Fruit fly (Drosophila melanogaster) whole organism, pupa: Measurements from ENCODE around the gene Atx2.

Experiments
- CG10348 ChIP-seq: fragments of 200-800 bp; sonication (Bioruptor generic); IDR thresholded peaks from 2 replicates; pipeline ENCODE4 v1.3.6; 2022; ENCODE audit warnings: missing biosample characterization, missing genetic modification characterization
- CG12605 ChIP-seq: fragments of 200-800 bp; sonication (Bioruptor generic); IDR thresholded peaks from 2 replicates; pipeline ENCODE4 v1.3.6; 2022; ENCODE audit warnings: missing biosample characterization, missing genetic modification characterization
- CG13204 ChIP-seq: fragments of 200-800 bp; sonication (Bioruptor generic); optimal IDR thresholded peaks from 2 replicates; lab custom pipeline; 2018; ENCODE audit warnings: missing biosample characterization, mild to moderate bottlenecking, missing genetic modification characterization, moderate library complexity
- CG14655 ChIP-seq: fragments of 200-800 bp; sonication (Bioruptor generic); optimal IDR thresholded peaks from 3 replicates; lab custom pipeline; 2017; ENCODE audit warnings: mild to moderate bottlenecking, missing biosample characterization, missing genetic modification reagents, missing genetic modification characterization
- CG15710 ChIP-seq: fragments of 200-800 bp; sonication (Bioruptor generic); optimal IDR thresholded peaks from 2 replicates; lab custom pipeline; 2018; ENCODE audit warnings: missing biosample characterization, mild to moderate bottlenecking, missing genetic modification characterization, moderate library complexity
- CG17806 ChIP-seq: fragments of 200-800 bp; sonication (Bioruptor generic); optimal IDR thresholded peaks from 2 replicates; lab custom pipeline; 2018; ENCODE audit warnings: missing biosample characterization, mild to moderate bottlenecking, missing genetic modification characterization, moderate library complexity
- CG32121 ChIP-seq: fragments of 200-800 bp; sonication (Bioruptor generic); IDR thresholded peaks from 2 replicates; pipeline ENCODE4 v1.3.6; 2022; ENCODE audit warnings: missing biosample characterization, missing genetic modification characterization
- CG34367 ChIP-seq: fragments of 200-800 bp; sonication (Bioruptor generic); optimal IDR thresholded peaks from 2 replicates; lab custom pipeline; 2018; ENCODE audit warnings: missing biosample characterization, mild to moderate bottlenecking, missing genetic modification characterization
- CG4496 ChIP-seq: fragments of 200-800 bp; sonication (Bioruptor generic); IDR thresholded peaks from 3 replicates; pipeline ENCODE4 v1.3.6; 2022; ENCODE audit warnings: missing biosample characterization, missing genetic modification characterization
- CG8159 ChIP-seq: fragments of 200-800 bp; sonication (Bioruptor generic); optimal IDR thresholded peaks from 3 replicates; lab custom pipeline; 2018; ENCODE audit warnings: missing biosample characterization, mild to moderate bottlenecking, missing genetic modification characterization, moderate library complexity
- CG8301 ChIP-seq: fragments of 200-800 bp; sonication (Bioruptor generic); optimal IDR thresholded peaks from 2 replicates; lab custom pipeline; 2018; ENCODE audit warnings: missing biosample characterization, mild to moderate bottlenecking, missing genetic modification characterization
- CG9948 ChIP-seq: fragments of 200-800 bp; sonication (Bioruptor generic); optimal IDR thresholded peaks from 2 replicates; lab custom pipeline; 2018; ENCODE audit warnings: missing biosample characterization, mild to moderate bottlenecking, missing genetic modification characterization, moderate library complexity
- D1 ChIP-seq: fragments of 200-800 bp; sonication (Bioruptor generic); optimal IDR thresholded peaks from 2 replicates; lab custom pipeline; 2018; ENCODE audit warnings: missing biosample characterization, mild to moderate bottlenecking, missing genetic modification characterization, moderate library complexity
- EcR ChIP-seq: fragments of 200-800 bp; sonication (Bioruptor generic); optimal IDR thresholded peaks from 3 replicates; lab custom pipeline; 2019; ENCODE audit warnings: missing biosample characterization, missing genetic modification characterization, mild to moderate bottlenecking, moderate library complexity, missing genetic modification reagents
- Ets98B ChIP-seq: fragments of 200-800 bp; sonication (Bioruptor generic); IDR thresholded peaks from 2 replicates; pipeline ENCODE4 v1.3.6; 2022; ENCODE audit warnings: missing biosample characterization, missing genetic modification characterization
- Pif1A ChIP-seq: fragments of 200-800 bp; sonication (Bioruptor generic); optimal IDR thresholded peaks from 3 replicates; lab custom pipeline; 2016; ENCODE audit warnings: missing biosample characterization, missing genetic modification characterization
- Pif1B ChIP-seq: fragments of 200-800 bp; sonication (Bioruptor generic); optimal IDR thresholded peaks from 3 replicates; lab custom pipeline; 2016; ENCODE audit warnings: missing biosample characterization, missing genetic modification characterization
- Snoo ChIP-seq: fragments of 200-800 bp; sonication (Bioruptor generic); optimal IDR thresholded peaks from 3 replicates; lab custom pipeline; 2017; ENCODE audit warnings: missing biosample characterization, mild to moderate bottlenecking, missing genetic modification characterization, inconsistent platforms
- fd96Ca ChIP-seq: fragments of 200-800 bp; sonication (Bioruptor generic); IDR thresholded peaks from 3 replicates; pipeline ENCODE4 v1.3.6; 2022; ENCODE audit warnings: missing biosample characterization, missing genetic modification characterization
- gl ChIP-seq: fragments of 200-800 bp; sonication (Bioruptor generic); optimal IDR thresholded peaks from 2 replicates; lab custom pipeline; 2018; ENCODE audit warnings: missing biosample characterization, mild to moderate bottlenecking, missing genetic modification characterization
- rn ChIP-seq: fragments of 200-800 bp; sonication (Bioruptor generic); IDR thresholded peaks from 2 replicates; pipeline ENCODE4 v1.3.6; 2022; ENCODE audit warnings: missing biosample characterization, missing genetic modification characterization

Atx2 gene

DNA sequence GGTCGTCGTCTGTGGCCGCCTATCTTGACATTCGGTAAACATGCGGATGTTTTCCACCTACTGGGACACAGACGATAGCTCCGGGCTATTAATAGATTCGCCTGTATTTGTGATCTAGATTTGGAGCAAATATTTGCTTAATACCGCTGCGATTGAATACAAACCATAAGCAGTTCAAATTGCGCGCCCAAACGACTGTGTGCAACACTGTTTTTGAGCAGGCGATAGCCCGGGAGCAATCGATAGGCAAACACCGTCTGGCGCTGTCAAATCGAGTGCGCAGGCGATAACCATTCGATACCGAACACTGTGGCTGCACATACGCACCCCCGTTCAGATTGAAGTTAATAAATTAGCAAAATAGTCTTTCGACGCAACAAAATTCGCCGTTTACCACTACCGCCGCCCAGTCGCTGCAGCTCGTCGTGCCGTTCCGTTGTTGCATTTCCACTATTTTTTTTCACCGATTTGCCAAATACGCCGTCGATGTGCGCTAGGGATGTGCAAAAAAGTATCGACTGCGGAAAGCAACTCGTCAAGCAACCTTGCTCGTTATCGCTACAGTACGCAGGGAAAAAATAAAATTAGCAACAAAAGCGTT, at the start of gene Atx2:
Gene Atx2 (plus strand): TSS at position 293 of the 601 bp plus-strand sequence.
- peak; percentile 23; the same call in 1 of the 3 replicates for TF ChIP-seq fd96Ca
- TF ChIP-seq CG8301 (tag; lab: Kevin White, UChicago) = no peak

DNA sequence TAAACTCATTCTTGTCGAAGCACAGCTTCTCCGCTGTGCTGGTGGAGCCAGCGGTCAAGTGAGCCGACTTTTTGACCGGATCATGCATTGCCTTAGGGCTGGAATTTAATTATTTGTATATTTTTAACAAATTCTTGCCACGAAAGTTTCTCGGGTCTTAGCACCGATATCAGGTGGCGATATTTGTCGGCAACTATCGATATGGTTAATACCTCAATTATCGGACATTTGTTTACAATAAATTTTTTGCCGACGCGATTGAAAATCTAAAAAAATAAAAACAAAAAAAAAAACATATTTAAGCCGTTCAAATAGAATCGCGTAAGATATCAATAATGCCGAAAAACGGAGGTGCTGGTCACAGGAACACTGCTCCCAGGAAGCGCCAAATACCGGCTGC, 46.7 kb upstream of the Atx2 start, which contains the start of the genes Cog2 and Trax:
Gene Cog2 (minus strand): TSS at position 168 of the 400 bp plus-strand sequence.
Gene Trax (plus strand): TSS at position 203 of the 400 bp plus-strand sequence.
- peak; percentile 19; the same call in 1 of the 2 replicates for TF ChIP-seq CG32121 (GFP tag; lab: Robert Waterston, UW)
- TF ChIP-seq fd96Ca = no peak
- TF ChIP-seq, all 21 proteins: peak for 1

DNA sequence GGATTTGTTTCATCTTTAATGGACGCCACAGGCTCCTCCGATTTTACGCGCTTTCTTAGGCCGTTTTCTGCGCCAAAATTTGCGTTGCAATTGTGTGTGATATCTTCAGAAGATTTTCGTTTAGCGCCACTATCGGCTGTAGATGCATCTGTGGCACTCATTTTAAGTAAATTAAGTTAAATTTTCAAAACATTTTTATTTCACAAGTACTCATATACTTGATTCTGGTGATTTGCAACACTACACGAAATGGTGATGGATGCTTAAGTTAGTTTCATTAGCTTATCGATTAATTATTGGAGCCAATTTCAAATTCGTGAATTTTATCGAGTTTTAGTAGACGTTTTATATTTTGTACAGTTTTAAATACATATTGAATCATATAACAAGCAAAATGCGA, 44.6 kb upstream of the Atx2 start, which contains the start of gene CG6171:
Gene CG6171 (minus strand): TSS at position 250 of the 400 bp plus-strand sequence.
- TF ChIP-seq CG9948 = no peak
- no peak for TF ChIP-seq Pif1B (GFP tag; lab: Kevin White, UChicago)
- TF ChIP-seq CG13204 = no peak
- TF ChIP-seq CG17806 (tag; lab: Kevin White, UChicago) = no peak
- no peak for TF ChIP-seq fd96Ca

- TF ChIP-seq Pif1A (GFP tag; lab: Kevin White, UChicago) (no peak), CG8301 (tag; lab: Kevin White, UChicago) (no peak), D1 (tag; lab: Kevin White, UChicago) (no peak), fd96Ca (no peak), CG8159 (tag; lab: Kevin White, UChicago) (no peak), CG14655 (GFP tag; lab: Kevin White, UChicago) (no peak), Pif1B (GFP tag; lab: Kevin White, UChicago) (no peak), CG12605 (peak; percentile 46; the same call in 1 of the 2 replicates), rn (GFP tag; lab: Robert Waterston, UW) (no peak), CG10348 (GFP tag; lab: Robert Waterston, UW) (no peak), CG15710 (tag; lab: Kevin White, UChicago) (peak; percentile 32), gl (no peak), Ets98B (GFP tag; lab: Robert Waterston, UW) (peak; percentile 41), CG9948 (peak; percentile 43), CG13204 (no peak), CG32121 (GFP tag; lab: Robert Waterston, UW) (peak; percentile 62; the same call in 1 of the 2 replicates), Snoo (tag; lab: Kevin White, UChicago) (peak; percentile 19), CG34367 (tag; lab: Kevin White, UChicago) (no peak), CG17806 (tag; lab: Kevin White, UChicago) (peak; percentile 55), EcR (no peak), CG4496 (GFP tag; lab: Robert Waterston, UW) (peak; percentile 76; the same call in 2 of the 3 replicates)
Measured at dm6 chr3R:15366839-15367238, 41.4 kb upstream of the Atx2 start.

- no peak for TF ChIP-seq fd96Ca
- TF ChIP-seq CG15710 (tag; lab: Kevin White, UChicago) = no peak
- no peak for TF ChIP-seq CG12605
- TF ChIP-seq gl = no peak
- no peak for TF ChIP-seq CG10348 (GFP tag; lab: Robert Waterston, UW)
- TF ChIP-seq Snoo (tag; lab: Kevin White, UChicago) = no peak
- no peak for TF ChIP-seq EcR
- TF ChIP-seq Ets98B (GFP tag; lab: Robert Waterston, UW) = no peak
- TF ChIP-seq Pif1B (GFP tag; lab: Kevin White, UChicago) = no peak
- TF ChIP-seq D1 (tag; lab: Kevin White, UChicago) = no peak
- no peak for TF ChIP-seq CG9948
- TF ChIP-seq CG13204 = no peak
Measured at dm6 chr3R:15367477-15367876, 40.7 kb upstream of the Atx2 start, which contains the start of gene CG34404. CG34404 (minus strand) TSS chr3R:15367665.

- TF ChIP-seq CG14655 (GFP tag; lab: Kevin White, UChicago) (no peak), fd96Ca (no peak), Ets98B (GFP tag; lab: Robert Waterston, UW) (no peak), CG15710 (tag; lab: Kevin White, UChicago) (no peak), EcR (no peak), CG8301 (tag; lab: Kevin White, UChicago) (no peak), CG12605 (no peak), Snoo (tag; lab: Kevin White, UChicago) (no peak), CG32121 (GFP tag; lab: Robert Waterston, UW) (no peak), CG10348 (GFP tag; lab: Robert Waterston, UW) (no peak), CG4496 (GFP tag; lab: Robert Waterston, UW) (no peak), CG17806 (tag; lab: Kevin White, UChicago) (no peak), CG9948 (no peak)
Measured at dm6 chr3R:15369742-15370141, 38.5 kb upstream of the Atx2 start, which contains the start of gene CG14868. CG14868 (minus strand) TSS chr3R:15369945.

DNA sequence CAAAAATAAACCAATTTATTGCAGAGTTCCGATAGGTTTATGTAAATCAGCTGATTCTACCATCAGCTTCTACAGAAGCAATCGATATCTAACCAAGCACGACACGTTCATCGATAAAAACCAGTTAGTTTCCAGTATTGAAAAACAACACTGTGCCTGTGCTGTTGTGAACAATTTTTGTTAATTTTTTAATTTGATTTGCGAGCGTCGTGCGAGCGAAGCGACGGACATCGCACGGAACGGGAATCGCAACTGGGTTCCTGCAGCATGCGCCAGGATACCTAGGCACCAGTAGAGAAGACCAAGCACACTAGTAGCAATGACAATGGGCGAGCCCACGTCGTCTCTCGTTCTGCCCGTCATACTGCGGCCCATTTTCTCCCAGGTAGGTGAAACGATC, 36.4 kb upstream of the Atx2 start, which contains the start of the genes Ccm3 and CG6136:
Gene Ccm3 (plus strand): TSS at position 125 of the 400 bp plus-strand sequence.
Gene CG6136 (minus strand): TSS at position 380 of the 400 bp plus-strand sequence.
- no peak for TF ChIP-seq CG34367 (tag; lab: Kevin White, UChicago)
- peak; percentile 10 for TF ChIP-seq Snoo (tag; lab: Kevin White, UChicago)
- peak; percentile 45; the same call in 1 of the 3 replicates for TF ChIP-seq CG4496 (GFP tag; lab: Robert Waterston, UW)
- TF ChIP-seq CG14655 (GFP tag; lab: Kevin White, UChicago) = no peak
- peak; percentile 13 for TF ChIP-seq CG15710 (tag; lab: Kevin White, UChicago)
- TF ChIP-seq CG9948 = no peak
- TF ChIP-seq CG8159 (tag; lab: Kevin White, UChicago) = no peak
- 0 out of 2 replicates have a peak, but pooled peaks have one; percentile 25 for TF ChIP-seq CG32121 (GFP tag; lab: Robert Waterston, UW)
- 0 out of 2 replicates have a peak, but pooled peaks have one; percentile 10 for TF ChIP-seq Ets98B (GFP tag; lab: Robert Waterston, UW)
- no peak for TF ChIP-seq CG10348 (GFP tag; lab: Robert Waterston, UW)
